Fruit fly (Drosophila melanogaster) whole organism, embryonic: Measurements from ENCODE around the gene CG32278.

Experiments used
- CG10267 ChIP-seq: fragments of 200-800 bp; sonication (Bioruptor generic); optimal IDR thresholded peaks from 2 replicates; lab custom pipeline; 2018; ENCODE audit warnings: missing biosample characterization, mild to moderate bottlenecking, missing genetic modification characterization, moderate library complexity
- CG11723 ChIP-seq: fragments of 200-800 bp; sonication (Bioruptor generic); optimal IDR thresholded peaks from 2 replicates; lab custom pipeline; 2017; ENCODE audit warnings: missing biosample characterization, mild to moderate bottlenecking, missing genetic modification characterization
- CG12769 ChIP-seq: fragments of 200-800 bp; sonication (Bioruptor generic); optimal IDR thresholded peaks from 2 replicates; lab custom pipeline; 2019; ENCODE audit warnings: missing biosample characterization, mild to moderate bottlenecking, missing genetic modification characterization, moderate library complexity
- CG13287 ChIP-seq: fragments of 200-800 bp; sonication (Bioruptor generic); IDR thresholded peaks from 2 replicates; pipeline ENCODE4 v1.3.6; 2022; ENCODE audit warnings: missing biosample characterization, missing genetic modification characterization; ENCODE audit not compliant: partially characterized antibody
- CG14014 ChIP-seq: fragments of 200-800 bp; sonication (Bioruptor generic); IDR thresholded peaks from 2 replicates; pipeline ENCODE4 v1.3.6; 2022; ENCODE audit warnings: missing biosample characterization, missing genetic modification characterization
- CG15269 ChIP-seq: fragments of 200-800 bp; sonication (Bioruptor generic); optimal IDR thresholded peaks from 2 replicates; lab custom pipeline; 2018; ENCODE audit warnings: missing biosample characterization, mild to moderate bottlenecking, missing genetic modification characterization, moderate library complexity
- CG15514 ChIP-seq: fragments of 200-800 bp; sonication (Bioruptor generic); optimal IDR thresholded peaks from 3 replicates; lab custom pipeline; 2017; ENCODE audit warnings: missing biosample characterization, missing genetic modification characterization, mild to moderate bottlenecking, moderate library complexity, missing genetic modification reagents
- CG1602 ChIP-seq: fragments of 200-800 bp; sonication (Bioruptor generic); optimal IDR thresholded peaks from 3 replicates; lab custom pipeline; 2016; ENCODE audit warnings: missing biosample characterization, missing genetic modification characterization
- CG16863 ChIP-seq: fragments of 200-800 bp; sonication (Bioruptor generic); optimal IDR thresholded peaks from 3 replicates; lab custom pipeline; 2016; ENCODE audit warnings: missing biosample characterization, missing genetic modification characterization
- CG18476 ChIP-seq: fragments of 200-800 bp; sonication (Bioruptor generic); optimal IDR thresholded peaks from 2 replicates; lab custom pipeline; 2016; ENCODE audit warnings: missing biosample characterization, mild to moderate bottlenecking, missing genetic modification characterization
- CG2889 ChIP-seq: fragments of 200-800 bp; sonication (Bioruptor generic); IDR thresholded peaks from 3 replicates; pipeline ENCODE4 v1.3.6; 2022; ENCODE audit warnings: missing biosample characterization, missing genetic modification characterization
- CG3281 ChIP-seq: fragments of 200-800 bp; sonication (Bioruptor generic); optimal IDR thresholded peaks from 3 replicates; lab custom pipeline; 2017; ENCODE audit warnings: missing biosample characterization, mild to moderate bottlenecking, missing genetic modification characterization
- CG34224 ChIP-seq: fragments of 200-800 bp; sonication (Bioruptor generic); IDR thresholded peaks from 3 replicates; pipeline ENCODE4 v1.3.6; 2022; ENCODE audit warnings: missing biosample characterization, missing genetic modification characterization; ENCODE audit not compliant: partially characterized antibody
- CG34422 ChIP-seq: fragments of 200-800 bp; sonication (Bioruptor generic); IDR thresholded peaks from 3 replicates; pipeline ENCODE4 v1.3.6; 2022; ENCODE audit warnings: missing biosample characterization, missing genetic modification characterization
- CG4328 ChIP-seq: fragments of 200-800 bp; sonication (Bioruptor generic); optimal IDR thresholded peaks from 3 replicates; lab custom pipeline; 2017; ENCODE audit warnings: missing biosample characterization, missing genetic modification reagents, missing genetic modification characterization
- CG9609 ChIP-seq: fragments of 200-800 bp; sonication (Bioruptor generic); optimal IDR thresholded peaks from 3 replicates; lab custom pipeline; 2016; ENCODE audit warnings: missing biosample characterization, missing genetic modification characterization
- CTCF ChIP-seq: fragments of 200-800 bp; sonication (Bioruptor generic); optimal IDR thresholded peaks from 2 replicates; lab custom pipeline; 2017; ENCODE audit warnings: missing biosample characterization, mild to moderate bottlenecking, missing genetic modification characterization, moderate library complexity
- D ChIP-seq, 2 experiments: fragments of 200-800 bp in 1 of 2; fragments of >200 bp in 1 of 2; sonication (Bioruptor generic) in 1 of 2; optimal IDR thresholded peaks; 2 replicates in 1 of 2; 3 replicates in 1 of 2; lab custom pipeline; 2017; ENCODE audit warnings: mild to moderate bottlenecking in 1 of 2, missing biosample characterization in 1 of 2, missing genetic modification characterization in 1 of 2, missing genetic modification reagents in 1 of 2
- Dad ChIP-seq: fragments of 200-800 bp; sonication (Bioruptor generic); optimal IDR thresholded peaks from 3 replicates; lab custom pipeline; 2016; ENCODE audit warnings: missing biosample characterization, missing genetic modification characterization
- Dp ChIP-seq: fragments of 200-800 bp; sonication (Bioruptor generic); optimal IDR thresholded peaks from 2 replicates; lab custom pipeline; 2018; ENCODE audit warnings: missing biosample characterization, mild to moderate bottlenecking, missing genetic modification characterization, moderate library complexity
- E2f2 ChIP-seq: fragments of 200-800 bp; sonication (Bioruptor generic); IDR thresholded peaks from 2 replicates; pipeline ENCODE4 v1.3.6; 2022; ENCODE audit warnings: missing biosample characterization, missing genetic modification characterization
- Ets97D ChIP-seq: fragments of 200-800 bp; sonication (Bioruptor generic); optimal IDR thresholded peaks from 3 replicates; lab custom pipeline; 2016; ENCODE audit warnings: missing biosample characterization, missing genetic modification characterization
- Hand ChIP-seq: fragments of 200-800 bp; sonication (Bioruptor generic); optimal IDR thresholded peaks from 2 replicates; lab custom pipeline; 2017; ENCODE audit warnings: mild to moderate bottlenecking, missing biosample characterization, missing genetic modification reagents, missing genetic modification characterization
- Hr3 ChIP-seq: fragments of 200-800 bp; sonication (Bioruptor generic); optimal IDR thresholded peaks from 3 replicates; lab custom pipeline; 2016; ENCODE audit warnings: missing biosample characterization, missing genetic modification characterization
- MESR4 ChIP-seq: fragments of 200-800 bp; sonication (Bioruptor generic); optimal IDR thresholded peaks from 2 replicates; lab custom pipeline; 2018; ENCODE audit warnings: missing biosample characterization, mild to moderate bottlenecking, missing genetic modification characterization, moderate library complexity
- Max ChIP-seq: fragments of 200-800 bp; sonication (Bioruptor generic); optimal IDR thresholded peaks from 2 replicates; lab custom pipeline; 2016; ENCODE audit warnings: missing biosample characterization, mild to moderate bottlenecking, missing genetic modification characterization
- Nf-YB ChIP-seq: fragments of 200-800 bp; sonication (Bioruptor generic); optimal IDR thresholded peaks from 3 replicates; lab custom pipeline; 2019; ENCODE audit warnings: missing biosample characterization, mild to moderate bottlenecking, missing genetic modification characterization, moderate library complexity
- Taf1 ChIP-seq: fragments of 200-800 bp; sonication (Bioruptor generic); IDR thresholded peaks from 2 replicates; pipeline ENCODE4 v1.3.6; 2022; ENCODE audit warnings: missing biosample characterization, missing genetic modification characterization
- Vsx1 ChIP-seq: fragments of 200-800 bp; sonication (Bioruptor generic); optimal IDR thresholded peaks from 2 replicates; lab custom pipeline; 2017; ENCODE audit warnings: missing biosample characterization, mild to moderate bottlenecking, missing genetic modification characterization, missing genetic modification reagents
- bbx ChIP-seq: fragments of 200-800 bp; sonication (Bioruptor generic); IDR thresholded peaks from 2 replicates; pipeline ENCODE4 v1.3.6; 2022; ENCODE audit warnings: missing biosample characterization, missing genetic modification characterization; ENCODE audit not compliant: partially characterized antibody
- btn ChIP-seq: fragments of 200-800 bp; sonication (Bioruptor generic); optimal IDR thresholded peaks from 2 replicates; lab custom pipeline; 2016; ENCODE audit warnings: missing biosample characterization, missing genetic modification characterization
- chn ChIP-seq: fragments of 200-800 bp; sonication (Bioruptor generic); optimal IDR thresholded peaks from 2 replicates; lab custom pipeline; 2016; ENCODE audit warnings: missing biosample characterization, missing genetic modification characterization
- en ChIP-seq: fragments of 200-800 bp; sonication (Bioruptor generic); optimal IDR thresholded peaks from 2 replicates; lab custom pipeline; 2016; ENCODE audit warnings: missing biosample characterization, missing genetic modification characterization
- exex ChIP-seq: fragments of 200-800 bp; sonication (Bioruptor generic); optimal IDR thresholded peaks from 4 replicates; lab custom pipeline; 2018; ENCODE audit warnings: missing biosample characterization, mild to moderate bottlenecking, missing genetic modification characterization, moderate library complexity
- gro ChIP-seq: fragments of 200-800 bp; sonication (Bioruptor generic); optimal IDR thresholded peaks from 2 replicates; lab custom pipeline; 2016; ENCODE audit warnings: missing biosample characterization, missing genetic modification characterization
- gsb-n ChIP-seq: fragments of 200-800 bp; sonication (Bioruptor generic); optimal IDR thresholded peaks from 3 replicates; lab custom pipeline; 2018; ENCODE audit warnings: missing biosample characterization, mild to moderate bottlenecking, missing genetic modification characterization
- h ChIP-seq: fragments of >200 bp; optimal IDR thresholded peaks from 2 replicates; lab custom pipeline; 2017
- hb ChIP-seq: fragments of 200-800 bp; sonication (Bioruptor generic); IDR thresholded peaks from 3 replicates; pipeline ENCODE4 v1.3.6; 2022; ENCODE audit warnings: missing biosample characterization, missing genetic modification characterization; ENCODE audit not compliant: partially characterized antibody
- knrl ChIP-seq: fragments of 200-800 bp; sonication (Bioruptor generic); IDR thresholded peaks from 3 replicates; pipeline ENCODE4 v1.3.6; 2022; ENCODE audit warnings: missing biosample characterization, missing genetic modification characterization; ENCODE audit not compliant: partially characterized antibody
- lmd ChIP-seq: fragments of 200-800 bp; sonication (Bioruptor generic); IDR thresholded peaks from 2 replicates; pipeline ENCODE4 v1.3.6; 2022; ENCODE audit warnings: missing biosample characterization, missing genetic modification characterization
- lola ChIP-seq, 3 experiments: fragments of >200 bp in 2 of 3; fragments of 200-800 bp in 1 of 3; sonication (Bioruptor generic) in 1 of 3; optimal IDR thresholded peaks; 2 replicates each; lab custom pipeline; 2017 to 2019; ENCODE audit warnings: missing biosample characterization in 3 of 3, missing genetic modification characterization in 3 of 3, mild to moderate bottlenecking in 1 of 3, moderate library complexity in 1 of 3
- mld ChIP-seq: fragments of 200-800 bp; sonication (Bioruptor generic); IDR thresholded peaks from 3 replicates; pipeline ENCODE4 v1.3.6; 2022; ENCODE audit warnings: missing biosample characterization, missing genetic modification characterization; ENCODE audit not compliant: partially characterized antibody
- nmo ChIP-seq: fragments of 200-800 bp; sonication (Bioruptor generic); optimal IDR thresholded peaks from 2 replicates; lab custom pipeline; 2018; ENCODE audit warnings: missing biosample characterization, mild to moderate bottlenecking, missing genetic modification characterization, moderate library complexity
- pb ChIP-seq: fragments of 200-800 bp; sonication (Bioruptor generic); optimal IDR thresholded peaks from 3 replicates; lab custom pipeline; 2016; ENCODE audit warnings: missing biosample characterization, missing genetic modification characterization
- pum ChIP-seq: fragments of 200-800 bp; sonication (Bioruptor generic); optimal IDR thresholded peaks from 2 replicates; lab custom pipeline; 2016; ENCODE audit warnings: missing biosample characterization, missing genetic modification characterization
- row ChIP-seq: fragments of 200-800 bp; sonication (Bioruptor generic); IDR thresholded peaks from 3 replicates; pipeline ENCODE4 v1.3.6; 2022; ENCODE audit warnings: missing biosample characterization, missing genetic modification characterization
- sens ChIP-seq: fragments of 200-800 bp; sonication (Bioruptor generic); peaks from one replicate; lab custom pipeline; 2016; ENCODE audit warnings: missing biosample characterization, missing genetic modification characterization
- trem ChIP-seq: fragments of 200-800 bp; optimal IDR thresholded peaks from 3 replicates; lab custom pipeline; 2019; ENCODE audit warnings: missing biosample characterization, mild to moderate bottlenecking, missing genetic modification characterization, moderate library complexity
- unc-4 ChIP-seq: fragments of 200-800 bp; sonication (Bioruptor generic); IDR thresholded peaks from 2 replicates; pipeline ENCODE4 v1.3.6; 2022; ENCODE audit warnings: missing biosample characterization, missing genetic modification characterization; ENCODE audit not compliant: partially characterized antibody
- wor ChIP-seq: fragments of 200-800 bp; sonication (Bioruptor generic); IDR thresholded peaks from 2 replicates; pipeline ENCODE4 v1.3.6; 2022; ENCODE audit warnings: missing biosample characterization, missing genetic modification characterization

The CG32278 gene

dm6 chr3L:3164951-3165350, 4.1 kb upstream of the CG32278 start, which contains the start of gene CG32280 (continued):
- TF ChIP-seq lola (GFP tag; optimal IDR thresholded peaks at IDR 0.05; lab: Kevin White, UChicago): no peak
- TF ChIP-seq CG18476 (GFP tag; lab: Kevin White, UChicago): no peak
- TF ChIP-seq chn (GFP tag; lab: Kevin White, UChicago): no peak
- TF ChIP-seq Hand: no peak
- peak; percentile 59 for TF ChIP-seq trem (tag; lab: Kevin White, UChicago)
- no peak for TF ChIP-seq CG1602
- TF ChIP-seq Dad (GFP tag; lab: Kevin White, UChicago): peak; percentile 32
- TF ChIP-seq CG4328: no peak
- TF ChIP-seq btn (GFP tag; lab: Kevin White, UChicago): no peak
- TF ChIP-seq CG12769 (tag; lab: Kevin White, UChicago): no peak
- TF ChIP-seq wor (GFP tag; lab: Robert Waterston, UW): no peak
- TF ChIP-seq CG34224: peak; percentile 90
- no peak for TF ChIP-seq h (lab: Kevin White, UChicago)
- peak; percentile 33 for TF ChIP-seq Max (GFP tag; lab: Kevin White, UChicago)
- TF ChIP-seq CTCF (GFP tag; lab: Kevin White, UChicago): no peak
- peak; percentile 48 for TF ChIP-seq CG10267
- TF ChIP-seq gro: peak; percentile 61
- TF ChIP-seq mld (GFP tag; lab: Robert Waterston, UW): peak; percentile 73; the same call in 1 of the 3 replicates
- TF ChIP-seq CG15514 (GFP tag; lab: Kevin White, UChicago): peak; percentile 72
- peak; percentile 28 for TF ChIP-seq Dp (GFP tag; lab: Kevin White, UChicago)
- TF ChIP-seq Taf1: no peak
- no peak for TF ChIP-seq CG11723 (GFP tag; lab: Kevin White, UChicago)
- no peak for TF ChIP-seq Hr3 (GFP tag; lab: Kevin White, UChicago)
- peak; percentile 91 for TF ChIP-seq CG13287 (GFP tag; lab: Robert Waterston, UW)
- TF ChIP-seq MESR4 (GFP tag; lab: Kevin White, UChicago): peak; percentile 84
- no peak for TF ChIP-seq CG15269 (tag; lab: Kevin White, UChicago)
- TF ChIP-seq CG34422: no peak; the same call in 2 of the 3 replicates
- peak; percentile 38 for TF ChIP-seq nmo (GFP tag; lab: Kevin White, UChicago)
- peak; percentile 90 for TF ChIP-seq unc-4
- TF ChIP-seq pb: peak; percentile 7
- TF ChIP-seq D (optimal IDR thresholded peaks at IDR 0.05; lab: Kevin White, UChicago): no peak
- no peak for TF ChIP-seq D (GFP tag; optimal IDR thresholded peaks at IDR 0.05; lab: Kevin White, UChicago)
- peak; percentile 73 for TF ChIP-seq hb (GFP tag; lab: Robert Waterston, UW)
- peak; percentile 62 for TF ChIP-seq row (GFP tag; lab: Robert Waterston, UW)
- peak; percentile 16; the same call in 1 of the 2 replicates for TF ChIP-seq CG14014 (GFP tag; lab: Robert Waterston, UW)
- no peak for TF ChIP-seq gsb-n (tag; lab: Kevin White, UChicago)
- peak; percentile 45; the same call in 1 of the 2 replicates for TF ChIP-seq E2f2 (GFP tag; lab: Robert Waterston, UW)
- TF ChIP-seq Nf-YB (GFP tag; lab: Kevin White, UChicago): no peak
- TF ChIP-seq CG16863 (GFP tag; lab: Kevin White, UChicago): no peak
- peak; percentile 91 for TF ChIP-seq bbx (GFP tag; lab: Robert Waterston, UW)
- no peak for TF ChIP-seq exex
- TF ChIP-seq pum (GFP tag; lab: Kevin White, UChicago): peak; percentile 6
- TF ChIP-seq Vsx1 (GFP tag; lab: Kevin White, UChicago): no peak
- TF ChIP-seq knrl (GFP tag; lab: Robert Waterston, UW): peak; percentile 80
- no peak for TF ChIP-seq en (GFP tag; lab: Kevin White, UChicago)
- peak; percentile 91 for TF ChIP-seq sens (GFP tag; lab: Kevin White, UChicago)
- TF ChIP-seq CG9609 (GFP tag; lab: Kevin White, UChicago): peak; percentile 20
- peak; percentile 24 for TF ChIP-seq CG3281 (GFP tag; lab: Kevin White, UChicago)
- no peak for TF ChIP-seq CG2889 (GFP tag; lab: Robert Waterston, UW)
- TF ChIP-seq lmd (GFP tag; lab: Robert Waterston, UW): peak; percentile 17; the same call in 1 of the 2 replicates
- peak; percentile 38 for TF ChIP-seq Ets97D (GFP tag; lab: Kevin White, UChicago)
